Fruit fly (Drosophila melanogaster): ENCODE results near the gene Grp170.

Gene Grp170

DNA sequence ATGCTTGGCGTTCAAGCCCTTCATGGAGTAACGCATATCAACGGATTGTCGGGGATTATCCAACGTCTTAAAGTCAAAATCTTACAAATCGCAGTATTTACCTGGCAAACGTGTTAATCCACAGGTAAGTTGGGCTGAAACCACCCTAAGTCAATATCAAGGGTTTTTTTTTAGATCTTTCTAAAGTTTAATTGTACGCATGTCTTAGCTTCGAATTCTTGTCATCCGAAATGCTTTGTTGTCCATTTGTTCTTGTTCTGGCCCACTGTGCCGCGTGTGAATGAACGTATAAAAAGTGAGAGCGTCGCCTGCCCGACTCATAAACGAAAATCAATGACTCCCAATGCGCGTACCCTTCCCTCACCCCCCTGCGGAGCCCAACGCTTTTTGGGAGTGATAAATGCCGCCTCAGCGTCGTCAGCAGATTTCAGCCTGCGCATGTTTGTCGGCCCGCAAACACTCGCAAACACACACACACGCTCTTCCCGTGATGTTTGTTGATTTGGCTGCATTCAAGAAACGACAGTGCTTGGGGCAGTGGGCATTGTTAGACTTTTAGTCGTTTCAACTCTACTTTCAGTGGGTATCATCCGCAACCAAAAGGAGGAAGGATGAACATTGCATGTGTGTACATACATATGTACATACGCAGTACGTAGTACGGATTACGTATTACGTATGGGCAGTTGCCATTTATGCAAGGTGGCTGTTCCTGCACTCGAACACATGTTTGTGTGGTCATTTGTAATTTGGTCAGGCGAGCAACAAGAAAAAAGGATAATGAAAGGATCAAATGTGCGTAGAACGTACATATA is 21.6 kb upstream of the Grp170 start:
- TF ChIP-seq lola (GFP tag; optimal IDR thresholded peaks at IDR 0.05): no peak
- TF ChIP-seq fru (GFP tag; optimal IDR thresholded peaks at IDR 0.05): peak; percentile 97
- TF ChIP-seq usp (GFP tag; optimal IDR thresholded peaks at IDR 0.05): peak; percentile 16
- TF ChIP-seq dsf (GFP tag; optimal IDR thresholded peaks at IDR 0.05; ENCODE audit: borderline replicate concordance): no peak
- TF ChIP-seq Sp1 (GFP tag; optimal IDR thresholded peaks at IDR 0.05): peak; percentile 97
- TF ChIP-seq Mio (GFP tag; optimal IDR thresholded peaks at IDR 0.05): peak; percentile 48
- peak; percentile 95 for TF ChIP-seq HLH106 (tag; optimal IDR thresholded peaks at IDR 0.05)
- peak; percentile 89 for TF ChIP-seq psq (GFP tag; optimal IDR thresholded peaks at IDR 0.05)
- TF ChIP-seq Hnf4 (GFP tag; optimal IDR thresholded peaks at IDR 0.05): peak; percentile 49
- no peak for TF ChIP-seq Vsx2 (GFP tag; optimal IDR thresholded peaks at IDR 0.05; ENCODE audit: partially characterized antibody)
- peak; percentile 80 to 95 for TF ChIP-seq foxo (GFP tag; optimal IDR thresholded peaks at IDR 0.05)
- peak; percentile 95 for TF ChIP-seq br (GFP tag; optimal IDR thresholded peaks at IDR 0.05)
- TF ChIP-seq ey (GFP tag; optimal IDR thresholded peaks at IDR 0.05): peak; percentile 95
- peak; percentile 97 for TF ChIP-seq woc (GFP tag; optimal IDR thresholded peaks at IDR 0.05)
- TF ChIP-seq rgr (GFP tag; optimal IDR thresholded peaks at IDR 0.05): peak; percentile 89
- peak; percentile 52 for TF ChIP-seq Dif (GFP tag; optimal IDR thresholded peaks at IDR 0.05; ENCODE audit: partially characterized antibody)
- TF ChIP-seq Hr83 (GFP tag; optimal IDR thresholded peaks at IDR 0.05; ENCODE audit: poor library complexity, severe bottlenecking): peak; percentile 71
- peak; percentile 53 for TF ChIP-seq CrebA (GFP tag; optimal IDR thresholded peaks at IDR 0.05; ENCODE audit: borderline replicate concordance)
- peak; percentile 96 for TF ChIP-seq dmrt93B (GFP tag; optimal IDR thresholded peaks at IDR 0.05)
- peak; percentile 78 for TF ChIP-seq tai (GFP tag; optimal IDR thresholded peaks at IDR 0.05)
- no peak for TF ChIP-seq N (GFP tag; optimal IDR thresholded peaks at IDR 0.05)
- TF ChIP-seq Jra (GFP tag; optimal IDR thresholded peaks at IDR 0.05): peak; percentile 81
- TF ChIP-seq jim (GFP tag; optimal IDR thresholded peaks at IDR 0.05): no peak
- peak; percentile 96 for TF ChIP-seq CG9705 (GFP tag; optimal IDR thresholded peaks at IDR 0.05)
- no peak for TF ChIP-seq sage (GFP tag; optimal IDR thresholded peaks at IDR 0.05)
- TF ChIP-seq GATAd (GFP tag; optimal IDR thresholded peaks at IDR 0.05): no peak
- no peak for TF ChIP-seq Abd-B (GFP tag; optimal IDR thresholded peaks at IDR 0.05)
- TF ChIP-seq CG32264 (GFP tag; optimal IDR thresholded peaks at IDR 0.05): peak; percentile 83
- TF ChIP-seq dl (GFP tag; optimal IDR thresholded peaks at IDR 0.05; ENCODE audit: insufficient read depth in 1 of 2, partially characterized antibody in 2 of 2): peak in 1 of 2 experiments; percentile 46
- no peak for TF ChIP-seq pan (optimal IDR thresholded peaks at IDR 0.05)
- peak; percentile 91 for TF ChIP-seq OdsH (GFP tag; optimal IDR thresholded peaks at IDR 0.05)
- TF ChIP-seq Dfd (GFP tag; optimal IDR thresholded peaks at IDR 0.05): no peak
- peak; percentile 92 for TF ChIP-seq h (GFP tag; optimal IDR thresholded peaks at IDR 0.05)
- TF ChIP-seq Myc (optimal IDR thresholded peaks at IDR 0.05): no peak
- peak; percentile 19 for TF ChIP-seq Rel (GFP tag; optimal IDR thresholded peaks at IDR 0.05)
- peak; percentile 79 for TF ChIP-seq Rel (tag; optimal IDR thresholded peaks at IDR 0.05)
- TF ChIP-seq sv (GFP tag; optimal IDR thresholded peaks at IDR 0.05): peak; percentile 81
- no peak for TF ChIP-seq Hr78 (GFP tag; optimal IDR thresholded peaks at IDR 0.05)
- TF ChIP-seq brk (GFP tag; optimal IDR thresholded peaks at IDR 0.05): no peak

DNA sequence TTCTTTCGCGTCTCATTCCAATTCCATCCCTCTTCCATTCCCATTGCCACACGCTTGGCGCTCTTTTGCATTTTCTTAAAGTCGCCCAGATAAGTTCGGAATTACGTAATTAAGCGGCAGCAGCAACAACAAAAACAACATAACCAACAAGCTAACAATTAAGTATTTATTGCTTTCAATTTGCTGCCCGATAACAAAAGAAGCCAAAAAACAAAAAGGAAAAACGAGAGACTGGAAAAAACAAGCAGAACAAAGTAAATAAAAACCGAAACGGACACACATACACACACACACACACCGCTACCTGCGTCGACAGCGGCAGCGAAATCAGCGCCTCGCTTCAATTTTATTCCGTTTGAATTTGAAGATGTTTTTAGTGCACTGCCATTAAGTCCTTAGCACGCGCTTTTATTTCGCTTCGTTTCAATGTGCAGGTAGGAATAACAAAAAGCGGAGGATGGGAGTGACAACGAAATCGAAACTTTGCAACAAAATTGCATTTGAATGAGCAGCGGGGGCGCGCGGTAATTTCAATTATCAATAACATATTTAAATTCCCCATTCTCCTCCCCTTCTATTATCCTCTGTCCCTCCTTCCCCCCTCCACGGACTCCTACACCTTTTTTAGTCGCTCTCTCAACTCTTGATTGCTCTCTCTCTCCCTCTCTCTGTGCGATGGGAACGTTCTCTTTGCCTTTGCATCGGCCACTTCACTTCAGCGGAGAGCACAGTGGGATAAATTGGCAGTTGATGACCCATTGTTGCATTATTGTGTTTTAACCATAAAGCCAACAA is 20.8 kb upstream of the Grp170 start, which contains the start of gene Raf:
TSS of gene Raf (plus strand) at position 32 of the 795 bp plus-strand sequence.
- TF ChIP-seq ey (GFP tag; optimal IDR thresholded peaks at IDR 0.05): no peak
- no peak for TF ChIP-seq Vsx2 (GFP tag; optimal IDR thresholded peaks at IDR 0.05; ENCODE audit: partially characterized antibody)
- no peak for TF ChIP-seq CG9705 (GFP tag; optimal IDR thresholded peaks at IDR 0.05)
- TF ChIP-seq jim (GFP tag; optimal IDR thresholded peaks at IDR 0.05): peak; percentile 68
- no peak for TF ChIP-seq woc (GFP tag; optimal IDR thresholded peaks at IDR 0.05)
- TF ChIP-seq Hr83 (GFP tag; optimal IDR thresholded peaks at IDR 0.05; ENCODE audit: poor library complexity, severe bottlenecking): no peak
- TF ChIP-seq dl (GFP tag; optimal IDR thresholded peaks at IDR 0.05; ENCODE audit: insufficient read depth in 1 of 2, partially characterized antibody in 2 of 2): peak; percentile 67 to 91
- TF ChIP-seq HLH106 (tag; optimal IDR thresholded peaks at IDR 0.05): no peak
- no peak for TF ChIP-seq OdsH (GFP tag; optimal IDR thresholded peaks at IDR 0.05)
- TF ChIP-seq fru (GFP tag; optimal IDR thresholded peaks at IDR 0.05): no peak
- TF ChIP-seq Dif (GFP tag; optimal IDR thresholded peaks at IDR 0.05; ENCODE audit: partially characterized antibody): peak; percentile 91
- TF ChIP-seq lola (GFP tag; optimal IDR thresholded peaks at IDR 0.05): no peak
- peak; percentile 58 for TF ChIP-seq Hnf4 (GFP tag; optimal IDR thresholded peaks at IDR 0.05)
- no peak for TF ChIP-seq Rel (GFP tag; optimal IDR thresholded peaks at IDR 0.05)
- peak; percentile 30 for TF ChIP-seq Rel (tag; optimal IDR thresholded peaks at IDR 0.05)
- TF ChIP-seq Sp1 (GFP tag; optimal IDR thresholded peaks at IDR 0.05): peak; percentile 25
- TF ChIP-seq Hr78 (GFP tag; optimal IDR thresholded peaks at IDR 0.05): no peak
- peak; percentile 0 for TF ChIP-seq CrebA (GFP tag; optimal IDR thresholded peaks at IDR 0.05; ENCODE audit: borderline replicate concordance)
- no peak for TF ChIP-seq dsf (GFP tag; optimal IDR thresholded peaks at IDR 0.05; ENCODE audit: borderline replicate concordance)
- TF ChIP-seq sv (GFP tag; optimal IDR thresholded peaks at IDR 0.05): no peak
- no peak for TF ChIP-seq Abd-B (GFP tag; optimal IDR thresholded peaks at IDR 0.05)

Data from whole organism, wandering third instar larva.